Worm (Caenorhabditis elegans) whole organism, early embryonic: ENCODE data around the gene Y51A2B.16.

Source experiments
- B0310.2 ChIP-seq: sonication (generic microtip); optimal IDR thresholded peaks from 2 replicates; lab custom pipeline; 2016; ENCODE audit warnings: mild to moderate bottlenecking, missing genetic modification characterization, missing compliant biosample characterization
- F13C5.2 ChIP-seq: sonication (generic microtip); optimal IDR thresholded peaks from 2 replicates; lab custom pipeline; 2017; ENCODE audit warnings: mild to moderate bottlenecking, missing genetic modification characterization, inconsistent platforms, missing compliant biosample characterization
- aly-1 ChIP-seq: sonication (generic microtip); optimal IDR thresholded peaks from 2 replicates; lab custom pipeline; 2016; ENCODE audit warnings: missing genetic modification characterization, missing compliant biosample characterization
- ama-1 ChIP-seq: fragments of 150-350 bp; optimal IDR thresholded peaks from 2 replicates; lab custom pipeline; 2014
- ceh-36 ChIP-seq: sonication (generic microtip); optimal IDR thresholded peaks from 2 replicates; lab custom pipeline; 2016; ENCODE audit warnings: missing genetic modification characterization, inconsistent platforms, missing compliant biosample characterization
- ets-7 ChIP-seq: sonication (generic microtip); optimal IDR thresholded peaks from 2 replicates; lab custom pipeline; 2016; ENCODE audit warnings: missing genotype, missing genetic modification characterization, missing compliant biosample characterization
- flt-1 ChIP-seq: fragments of 200-800 bp; sonication (Bioruptor generic); IDR thresholded peaks from 2 replicates; pipeline ENCODE4 v1.3.6; 2022; ENCODE audit warnings: missing genetic modification characterization, missing compliant biosample characterization
- hmg-4 ChIP-seq: fragments of 200-800 bp; sonication (Bioruptor generic); optimal IDR thresholded peaks from 2 replicates; lab custom pipeline; 2018; ENCODE audit warnings: mild to moderate bottlenecking, missing genetic modification characterization, missing compliant biosample characterization
- tbx-11 ChIP-seq: fragments of 200-800 bp; sonication (Bioruptor generic); IDR thresholded peaks from 2 replicates; pipeline ENCODE4 v1.3.6; 2022; ENCODE audit warnings: missing genetic modification characterization, missing compliant biosample characterization
- tra-4 ChIP-seq: sonication (generic microtip); optimal IDR thresholded peaks from 2 replicates; lab custom pipeline; 2017; ENCODE audit warnings: missing genetic modification characterization, missing compliant biosample characterization

- TF ChIP-seq tbx-11 (GFP tag; lab: Robert Waterston, UW) (no peak), ama-1 (no peak), ceh-36 (tag; lab: Kevin White, UChicago) (no peak), flt-1 (no peak), F13C5.2 (tag; lab: Kevin White, UChicago) (no peak), hmg-4 (GFP tag; lab: Kevin White, UChicago) (no peak), ets-7 (no peak), aly-1 (tag; lab: Kevin White, UChicago) (no peak), B0310.2 (tag; lab: Kevin White, UChicago) (no peak), tra-4 (tag; lab: Kevin White, UChicago) (no peak)
These were observed 33.7 kb upstream of the Y51A2B.16 start, which contains the start of gene srw-82 for ce11 chrV:18431450-18431849.
